Fruit fly (Drosophila melanogaster): ENCODE results near the gene CG1316.

- TF ChIP-seq CG9139 (GFP tag; optimal IDR thresholded peaks at IDR 0.05): peak; percentile 39
- TF ChIP-seq fd59A (GFP tag; optimal IDR thresholded peaks at IDR 0.05): peak; percentile 59
- peak; percentile 93 for TF ChIP-seq CG32006 (GFP tag; optimal IDR thresholded peaks at IDR 0.05)
- TF ChIP-seq CG10669 (GFP tag; optimal IDR thresholded peaks at IDR 0.05): peak; percentile 79
Observed at dm6 chr3L:4304244-4304959, 20.8 kb downstream of the CG1316 start.

Data from whole organism, prepupa.